Fruit fly (Drosophila melanogaster) whole organism: ENCODE measurements around the gene lds.

ENCODE experiments used
- Dll ChIP-seq: fragments of >200 bp; optimal IDR thresholded peaks from 2 replicates; lab custom pipeline; 2017
- EcR ChIP-seq, 2 experiments: fragments of >200 bp; optimal IDR thresholded peaks; 2 replicates each; lab custom pipeline; 2017; ENCODE audit warnings: missing biosample characterization in 2 of 2, missing genetic modification characterization in 2 of 2, missing genetic modification reagents in 2 of 2
- pan ChIP-seq: fragments of >200 bp; optimal IDR thresholded peaks from 2 replicates; lab custom pipeline; 2017
- psq ChIP-seq: fragments of >200 bp; optimal IDR thresholded peaks from 2 replicates; lab custom pipeline; 2017
- usp ChIP-seq: fragments of >200 bp; optimal IDR thresholded peaks from 2 replicates; lab custom pipeline; 2017; ENCODE audit warnings: missing biosample characterization, missing genetic modification characterization, mixed read lengths

dm6 chr3R:7892246-7893000, 27.8 kb upstream of the lds start:
- no peak for TF ChIP-seq usp (GFP tag; lab: Kevin White, UChicago)
- no peak for TF ChIP-seq pan (lab: Kevin White, UChicago)
- TF ChIP-seq Dll (lab: Kevin White, UChicago), result no peak
- TF ChIP-seq psq (lab: Kevin White, UChicago), result no peak
- TF ChIP-seq EcR (GFP tag; optimal IDR thresholded peaks at IDR 0.05; lab: Kevin White, UChicago), result no peak
